Worm (Caenorhabditis elegans) whole organism, L4 larva: Measurements from ENCODE around the gene rps-9.

ENCODE experiments used
- F26F4.8 ChIP-seq: fragments of 200-800 bp; sonication (Bioruptor generic); conservative IDR thresholded peaks from 2 replicates; pipeline ENCODE4 v1.3.6; 2022; ENCODE audit warnings: missing genetic modification characterization, missing compliant biosample characterization
- Y5F2A.4 ChIP-seq: fragments of 200-800 bp; sonication (Bioruptor generic); optimal IDR thresholded peaks from 2 replicates; lab custom pipeline; 2018; ENCODE audit warnings: mild to moderate bottlenecking, missing genetic modification characterization, missing compliant biosample characterization
- Y75B8A.6 ChIP-seq: fragments of 200-800 bp; sonication (Bioruptor generic); IDR thresholded peaks from 2 replicates; pipeline ENCODE4 v1.3.6; 2022; ENCODE audit warnings: missing genetic modification reagents, missing genetic modification characterization, missing compliant biosample characterization
- ZK546.5 ChIP-seq, 2 experiments: sonication (generic microtip); optimal IDR thresholded peaks; 2 replicates each; lab custom pipeline; 2017; ENCODE audit warnings: missing biosample characterization in 2 of 2, missing genetic modification characterization in 2 of 2
- arid-1 ChIP-seq: fragments of 200-800 bp; sonication (Bioruptor generic); conservative IDR thresholded peaks from 2 replicates; pipeline ENCODE4 v1.3.6; 2022; ENCODE audit warnings: missing genetic modification reagents, missing genetic modification characterization, missing compliant biosample characterization
- ceh-28 ChIP-seq: fragments of 150-350 bp; optimal IDR thresholded peaks from 2 replicates; lab custom pipeline; 2014; ENCODE audit warnings: missing biosample characterization, missing genetic modification reagents, missing genetic modification characterization
- ceh-32 ChIP-seq: sonication (generic microtip); optimal IDR thresholded peaks from 2 replicates; lab custom pipeline; 2016; ENCODE audit warnings: mild to moderate bottlenecking, missing genetic modification characterization, missing compliant biosample characterization; ENCODE audit not compliant: poor library complexity
- cey-2 ChIP-seq: sonication (generic microtip); optimal IDR thresholded peaks from 3 replicates; lab custom pipeline; 2017; ENCODE audit warnings: missing genetic modification characterization, mild to moderate bottlenecking, missing compliant biosample characterization, antibody characterized with exemption, borderline replicate concordance; ENCODE audit not compliant: insufficient read depth
- daf-16 ChIP-seq, 3 experiments: sonication (generic microtip); optimal IDR thresholded peaks; 2 replicates each; lab custom pipeline; 2016 to 2017; ENCODE audit warnings: missing genetic modification characterization in 3 of 3, missing genetic modification reagents in 3 of 3, mild to moderate bottlenecking in 2 of 3, missing compliant biosample characterization in 2 of 3, missing biosample characterization in 1 of 3, moderate library complexity in 1 of 3
- daf-19 ChIP-seq: fragments of 200-800 bp; sonication (Bioruptor generic); conservative IDR thresholded peaks from 2 replicates; pipeline ENCODE4 v1.3.6; 2022; ENCODE audit warnings: missing genetic modification characterization, missing compliant biosample characterization
- daf-8 ChIP-seq: fragments of 200-800 bp; sonication (Bioruptor generic); IDR thresholded peaks from 2 replicates; pipeline ENCODE4 v1.3.6; 2022; ENCODE audit warnings: missing genetic modification characterization, missing compliant biosample characterization
- dmd-6 ChIP-seq: fragments of 200-800 bp; sonication (Bioruptor generic); IDR thresholded peaks from 2 replicates; pipeline ENCODE4 v1.3.6; 2022; ENCODE audit warnings: missing genetic modification reagents, missing genetic modification characterization, missing compliant biosample characterization
- dpl-1 ChIP-seq: fragments of 150-350 bp; optimal IDR thresholded peaks from 2 replicates; lab custom pipeline; 2014; ENCODE audit warnings: missing biosample characterization, missing genetic modification reagents, missing genetic modification characterization
- gei-8 ChIP-seq: fragments of 200-800 bp; sonication (Bioruptor generic); optimal IDR thresholded peaks from 2 replicates; lab custom pipeline; 2018; ENCODE audit warnings: mild to moderate bottlenecking, missing genetic modification characterization, missing compliant biosample characterization
- hif-1 ChIP-seq, 2 experiments: sonication (generic microtip); optimal IDR thresholded peaks; 2 replicates each; lab custom pipeline; 2016 to 2017; ENCODE audit warnings: missing compliant biosample characterization in 2 of 2, missing genetic modification characterization in 2 of 2, missing genetic modification reagents in 2 of 2, missing genotype in 2 of 2, mild to moderate bottlenecking in 1 of 2
- hlh-11 ChIP-seq: fragments of 200-800 bp; sonication (Bioruptor generic); optimal IDR thresholded peaks from 2 replicates; lab custom pipeline; 2018; ENCODE audit warnings: mild to moderate bottlenecking, missing genetic modification characterization, missing compliant biosample characterization
- lim-7 ChIP-seq: fragments of 200-800 bp; sonication (Bioruptor generic); IDR thresholded peaks from 2 replicates; pipeline ENCODE4 v1.3.6; 2022; ENCODE audit warnings: missing genetic modification characterization, missing compliant biosample characterization
- lin-1 ChIP-seq: fragments of 200-800 bp; sonication (Bioruptor generic); IDR thresholded peaks from 2 replicates; pipeline ENCODE4 v1.3.6; 2022; ENCODE audit warnings: missing genetic modification reagents, missing genetic modification characterization, missing compliant biosample characterization
- lin-29 ChIP-seq: fragments of 200-800 bp; sonication (Bioruptor generic); IDR thresholded peaks from 2 replicates; pipeline ENCODE4 v1.3.6; 2022; ENCODE audit warnings: missing genetic modification reagents, missing genetic modification characterization, missing compliant biosample characterization
- lin-38 ChIP-seq: fragments of 200-800 bp; sonication (Bioruptor generic); IDR thresholded peaks from 2 replicates; pipeline ENCODE4 v1.3.6; 2022; ENCODE audit warnings: missing genetic modification reagents, missing genetic modification characterization, missing compliant biosample characterization
- lin-39 ChIP-seq: fragments of 150-350 bp; optimal IDR thresholded peaks from 2 replicates; lab custom pipeline; 2014; ENCODE audit warnings: missing biosample characterization, missing genetic modification reagents, missing genetic modification characterization
- lir-3 ChIP-seq: sonication (generic microtip); optimal IDR thresholded peaks from 2 replicates; lab custom pipeline; 2016; ENCODE audit warnings: mild to moderate bottlenecking, missing genetic modification characterization, missing compliant biosample characterization
- lsy-2 ChIP-seq, 2 experiments: fragments of 150-350 bp in 1 of 2; sonication (generic microtip) in 1 of 2; optimal IDR thresholded peaks; 2 replicates each; lab custom pipeline; 2014 to 2017; ENCODE audit warnings: missing biosample characterization in 2 of 2, missing genetic modification characterization in 2 of 2
- madf-5 ChIP-seq, 2 experiments: fragments of 200-800 bp; sonication (Bioruptor generic); IDR thresholded peaks; 2 replicates each; pipeline ENCODE4 v1.3.6; 2022; ENCODE audit warnings: missing compliant biosample characterization in 2 of 2, missing genetic modification characterization in 2 of 2
- mdt-29 ChIP-seq: fragments of 200-800 bp; sonication (Bioruptor generic); IDR thresholded peaks from 2 replicates; pipeline ENCODE4 v1.3.6; 2022; ENCODE audit warnings: missing genetic modification reagents, missing genetic modification characterization, missing compliant biosample characterization
- mxl-2 ChIP-seq: fragments of 200-800 bp; sonication (Bioruptor generic); conservative IDR thresholded peaks from 2 replicates; pipeline ENCODE4 v1.3.6; 2022; ENCODE audit warnings: missing genetic modification reagents, missing genetic modification characterization, missing compliant biosample characterization
- mxl-3 ChIP-seq: fragments of 200-800 bp; sonication (Bioruptor generic); optimal IDR thresholded peaks from 2 replicates; lab custom pipeline; 2018; ENCODE audit warnings: mild to moderate bottlenecking, missing genetic modification characterization, missing compliant biosample characterization
- nhr-10 ChIP-seq: fragments of 150-350 bp; optimal IDR thresholded peaks from 2 replicates; lab custom pipeline; 2014; ENCODE audit warnings: missing biosample characterization, missing genetic modification characterization
- nhr-41 ChIP-seq: fragments of 200-800 bp; sonication (Bioruptor generic); IDR thresholded peaks from 2 replicates; pipeline ENCODE4 v1.3.6; 2022; ENCODE audit warnings: missing genetic modification reagents, missing genetic modification characterization, missing compliant biosample characterization
- php-3 ChIP-seq: fragments of 200-800 bp; sonication (Bioruptor generic); IDR thresholded peaks from 2 replicates; pipeline ENCODE4 v1.3.6; 2022; ENCODE audit warnings: missing genetic modification reagents, missing genetic modification characterization, missing compliant biosample characterization
- skn-1 ChIP-seq: fragments of 150-350 bp; optimal IDR thresholded peaks from 2 replicates; lab custom pipeline; 2014; ENCODE audit warnings: missing biosample characterization, missing genetic modification characterization
- vab-7 ChIP-seq: fragments of 200-800 bp; sonication (Bioruptor generic); IDR thresholded peaks from 2 replicates; pipeline ENCODE4 v1.3.6; 2022; ENCODE audit warnings: missing genetic modification reagents, missing genetic modification characterization, missing compliant biosample characterization
- zag-1 ChIP-seq: fragments of 150-350 bp; optimal IDR thresholded peaks from 2 replicates; lab custom pipeline; 2014; ENCODE audit warnings: missing biosample characterization, missing genetic modification characterization
- zfp-2 ChIP-seq: sonication (generic microtip); optimal IDR thresholded peaks from 2 replicates; lab custom pipeline; 2016; ENCODE audit warnings: mild to moderate bottlenecking, missing genetic modification characterization, missing compliant biosample characterization

The rps-9 gene

DNA sequence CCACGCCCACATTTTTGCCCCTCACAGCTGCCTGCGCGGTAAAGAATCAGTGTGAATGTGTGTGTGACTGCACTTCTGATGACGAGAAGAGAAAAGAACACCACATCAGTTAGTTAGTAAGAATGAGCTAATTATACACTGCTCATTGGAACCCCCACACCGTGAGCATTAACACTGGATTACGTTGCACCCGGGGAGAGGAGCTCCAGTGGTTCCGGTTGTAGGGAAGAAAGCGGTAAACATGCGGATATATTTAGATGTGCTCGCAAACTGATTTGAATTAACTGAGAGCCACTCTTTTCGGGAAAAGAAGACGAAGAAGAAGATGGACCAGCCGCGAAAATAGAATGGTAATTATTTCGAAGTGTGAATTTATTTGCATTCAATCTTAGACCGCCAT, 39.4 kb downstream of the rps-9 start:
- TF ChIP-seq lin-38 (GFP tag; lab: Robert Waterston, UW) (no peak), mdt-29 (GFP tag; lab: Robert Waterston, UW) (no peak), gei-8 (GFP tag; lab: Kevin White, UChicago) (no peak), lin-1 (GFP tag; lab: Robert Waterston, UW) (no peak), F26F4.8 (no peak), madf-5 (GFP tag; IDR thresholded peaks at IDR 0.05; lab: Robert Waterston, UW) (no peak), ZK546.5 (tag; optimal IDR thresholded peaks at IDR 0.05; lab: Kevin White, UChicago) (no peak), lin-29 (GFP tag; lab: Robert Waterston, UW) (no peak), lsy-2 (tag; optimal IDR thresholded peaks at IDR 0.05; lab: Kevin White, UChicago) (no peak), Y75B8A.6 (no peak), lin-39 (no peak), daf-16 (GFP tag; optimal IDR thresholded peaks at IDR 0.05; lab: Kevin White, UChicago) (no peak), daf-16 (tag; optimal IDR thresholded peaks at IDR 0.05; lab: Kevin White, UChicago) (no peak), hif-1 (tag; optimal IDR thresholded peaks at IDR 0.05; lab: Kevin White, UChicago) (no peak), dpl-1 (GFP tag; lab: Kevin White, UChicago) (no peak), zag-1 (tag; lab: Kevin White, UChicago) (no peak), ceh-32 (tag; lab: Kevin White, UChicago) (no peak), nhr-41 (no peak)

DNA sequence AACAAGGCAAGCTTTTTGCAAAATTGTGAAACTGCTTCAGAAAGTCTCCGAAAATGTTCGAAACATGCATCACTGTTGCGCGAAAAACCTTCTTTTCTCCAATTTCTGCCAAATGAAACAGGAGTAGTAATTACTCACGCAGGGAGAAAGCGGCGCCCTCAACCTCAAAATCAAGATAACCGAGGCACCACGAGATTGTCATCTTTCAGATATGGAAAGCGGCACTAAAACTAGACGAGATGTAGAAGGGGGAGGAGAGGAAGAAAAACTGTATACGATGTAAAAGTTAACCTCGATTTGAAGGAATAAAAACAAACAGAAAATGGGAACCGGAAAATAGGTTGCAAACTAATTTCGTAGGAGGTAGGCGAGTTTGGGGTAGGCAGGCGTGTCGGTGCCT, 49.6 kb downstream of the rps-9 start:
- TF ChIP-seq Y5F2A.4 (GFP tag; lab: Kevin White, UChicago) = no peak
- TF ChIP-seq arid-1 (GFP tag; lab: Robert Waterston, UW) = no peak
- no peak for TF ChIP-seq skn-1 (tag; lab: Kevin White, UChicago)
- no peak for TF ChIP-seq lir-3 (tag; lab: Kevin White, UChicago)
- TF ChIP-seq mxl-2 = no peak
- no peak for TF ChIP-seq lim-7 (GFP tag; lab: Robert Waterston, UW)
- no peak for TF ChIP-seq hlh-11
- no peak for TF ChIP-seq daf-8 (GFP tag; lab: Robert Waterston, UW)
- no peak for TF ChIP-seq dmd-6 (GFP tag; lab: Robert Waterston, UW)
- no peak for TF ChIP-seq zfp-2 (tag; lab: Kevin White, UChicago)
- TF ChIP-seq lsy-2 (tag; optimal IDR thresholded peaks at IDR 0.05; lab: Kevin White, UChicago) = no peak
- no peak for TF ChIP-seq vab-7 (GFP tag; lab: Robert Waterston, UW)
- TF ChIP-seq cey-2 (tag; lab: Kevin White, UChicago) = no peak
- TF ChIP-seq php-3 (GFP tag; lab: Robert Waterston, UW) = no peak
- TF ChIP-seq nhr-10 (tag; lab: Kevin White, UChicago) = no peak
- TF ChIP-seq daf-19 (GFP tag; lab: Robert Waterston, UW) = no peak
- no peak for TF ChIP-seq mxl-3 (GFP tag; lab: Kevin White, UChicago)
- no peak for TF ChIP-seq ceh-28 (tag; lab: Kevin White, UChicago)
